Fruit fly (Drosophila melanogaster) whole organism, prepupa: ENCODE measurements around the gene BBS5.

Experiments
- CG10631 ChIP-seq: fragments of 200-800 bp; sonication (Bioruptor generic); optimal IDR thresholded peaks from 2 replicates; lab custom pipeline; 2016; ENCODE audit warnings: missing biosample characterization, missing genetic modification characterization
- CG11762 ChIP-seq: fragments of 200-800 bp; sonication (Bioruptor generic); optimal IDR thresholded peaks from 3 replicates; lab custom pipeline; 2016; ENCODE audit warnings: missing biosample characterization, missing genetic modification characterization; ENCODE audit not compliant: insufficient read depth
- CG32006 ChIP-seq: fragments of 200-800 bp; sonication (Bioruptor generic); optimal IDR thresholded peaks from 3 replicates; lab custom pipeline; 2017; ENCODE audit warnings: missing biosample characterization, mild to moderate bottlenecking, missing genetic modification characterization
- CG7368 ChIP-seq: fragments of 200-800 bp; sonication (Bioruptor generic); optimal IDR thresholded peaks from 3 replicates; lab custom pipeline; 2016; ENCODE audit warnings: missing biosample characterization, missing genetic modification characterization
- CG8119 ChIP-seq: fragments of 200-800 bp; sonication (Bioruptor generic); IDR thresholded peaks from 3 replicates; pipeline ENCODE4 v1.3.6; 2022; ENCODE audit warnings: missing biosample characterization, missing genetic modification characterization
- CG9139 ChIP-seq: fragments of 200-800 bp; sonication (Bioruptor generic); optimal IDR thresholded peaks from 3 replicates; lab custom pipeline; 2017; ENCODE audit warnings: missing biosample characterization, mild to moderate bottlenecking, missing genetic modification characterization
- Ets96B ChIP-seq: fragments of 200-800 bp; optimal IDR thresholded peaks from 2 replicates; lab custom pipeline; 2019; ENCODE audit warnings: missing biosample characterization, mild to moderate bottlenecking, missing genetic modification characterization, moderate library complexity
- Hr39 ChIP-seq: fragments of 200-800 bp; sonication (Bioruptor generic); optimal IDR thresholded peaks from 2 replicates; lab custom pipeline; 2016; ENCODE audit warnings: missing biosample characterization, missing genetic modification characterization
- Sox15 ChIP-seq: fragments of 200-800 bp; sonication (Bioruptor generic); optimal IDR thresholded peaks from 3 replicates; lab custom pipeline; 2016; ENCODE audit warnings: missing biosample characterization, missing genetic modification characterization
- achi ChIP-seq: fragments of 200-800 bp; sonication (Bioruptor generic); optimal IDR thresholded peaks from 3 replicates; lab custom pipeline; 2016; ENCODE audit warnings: missing biosample characterization, missing genetic modification characterization
- acj6 ChIP-seq: fragments of 200-800 bp; sonication (Bioruptor generic); optimal IDR thresholded peaks from 3 replicates; lab custom pipeline; 2016; ENCODE audit warnings: missing biosample characterization, missing genetic modification characterization
- cyc ChIP-seq: fragments of 200-800 bp; sonication (Bioruptor generic); optimal IDR thresholded peaks from 3 replicates; lab custom pipeline; 2016; ENCODE audit warnings: missing biosample characterization, missing genetic modification characterization
- dac ChIP-seq: fragments of 200-800 bp; sonication (Bioruptor generic); optimal IDR thresholded peaks from 2 replicates; lab custom pipeline; 2017; ENCODE audit warnings: missing biosample characterization, mild to moderate bottlenecking, missing genetic modification characterization
- esn ChIP-seq: fragments of 200-800 bp; sonication (Bioruptor generic); optimal IDR thresholded peaks from 2 replicates; lab custom pipeline; 2016; ENCODE audit warnings: missing biosample characterization, mild to moderate bottlenecking, missing genetic modification characterization, moderate library complexity
- fd59A ChIP-seq: fragments of 200-800 bp; sonication (Bioruptor generic); optimal IDR thresholded peaks from 2 replicates; lab custom pipeline; 2017; ENCODE audit warnings: missing biosample characterization, mild to moderate bottlenecking, missing genetic modification characterization, missing genetic modification reagents
- fd85E ChIP-seq: fragments of 200-800 bp; sonication (Bioruptor generic); optimal IDR thresholded peaks from 3 replicates; lab custom pipeline; 2016; ENCODE audit warnings: missing biosample characterization, missing genetic modification characterization
- fkh ChIP-seq: fragments of 200-800 bp; sonication (Bioruptor generic); optimal IDR thresholded peaks from 3 replicates; lab custom pipeline; 2017; ENCODE audit warnings: missing biosample characterization, mild to moderate bottlenecking, missing genetic modification characterization, moderate library complexity
- lz ChIP-seq: fragments of 200-800 bp; sonication (Bioruptor generic); optimal IDR thresholded peaks from 3 replicates; lab custom pipeline; 2016; ENCODE audit warnings: missing biosample characterization, missing genetic modification characterization
- salr ChIP-seq, 2 experiments: fragments of 200-800 bp; sonication (Bioruptor generic); optimal IDR thresholded peaks; 3 replicates each; lab custom pipeline; 2016 to 2018; ENCODE audit warnings: missing biosample characterization in 2 of 2, missing genetic modification characterization in 2 of 2, mild to moderate bottlenecking in 1 of 2
- ss ChIP-seq, 2 experiments: fragments of 200-800 bp; sonication (Bioruptor generic); optimal IDR thresholded peaks; 2 replicates in 1 of 2; 3 replicates in 1 of 2; lab custom pipeline; 2017 to 2018; ENCODE audit warnings: mild to moderate bottlenecking in 2 of 2, missing biosample characterization in 2 of 2, missing genetic modification characterization in 2 of 2, moderate library complexity in 1 of 2
- svp ChIP-seq: fragments of 200-800 bp; sonication (Bioruptor generic); peaks from one replicate; lab custom pipeline; 2016; ENCODE audit warnings: missing biosample characterization, missing genetic modification characterization
- topi ChIP-seq: fragments of 200-800 bp; sonication (Bioruptor generic); optimal IDR thresholded peaks from 3 replicates; lab custom pipeline; 2016; ENCODE audit warnings: missing biosample characterization, missing genetic modification characterization

Gene BBS5

dm6 chr3R:4858018-4858417, 41.9 kb downstream of the BBS5 start:
- TF ChIP-seq svp (peak; percentile 31), fd85E (GFP tag; lab: Kevin White, UChicago) (no peak)

dm6 chr3R:4858508-4859275, 42.6 kb downstream of the BBS5 start:
- no peak for TF ChIP-seq dac (GFP tag; lab: Kevin White, UChicago)

- TF ChIP-seq salr (GFP tag; optimal IDR thresholded peaks at IDR 0.05; lab: Kevin White, UChicago): no peak
- TF ChIP-seq fkh (GFP tag; lab: Kevin White, UChicago): peak; percentile 59
Observed at dm6 chr3R:4861144-4861543, 45.0 kb downstream of the BBS5 start.

dm6 chr3R:4863825-4864224, 47.7 kb downstream of the BBS5 start:
- no peak for TF ChIP-seq lz (GFP tag; lab: Kevin White, UChicago)
- no peak for TF ChIP-seq Ets96B (tag; lab: Kevin White, UChicago)
- TF ChIP-seq CG32006 (GFP tag; lab: Kevin White, UChicago): no peak
- TF ChIP-seq fkh (GFP tag; lab: Kevin White, UChicago): peak; percentile 21
- no peak for TF ChIP-seq CG9139 (GFP tag; lab: Kevin White, UChicago)
- TF ChIP-seq topi (GFP tag; lab: Kevin White, UChicago): no peak
- no peak for TF ChIP-seq CG7368 (GFP tag; lab: Kevin White, UChicago)
- TF ChIP-seq CG8119 (GFP tag; lab: Robert Waterston, UW): no peak

dm6 chr3R:4864901-4865601, 48.9 kb downstream of the BBS5 start:
- TF ChIP-seq fd59A (GFP tag; lab: Kevin White, UChicago): no peak
- no peak for TF ChIP-seq CG10631 (GFP tag; lab: Kevin White, UChicago)
- peak; percentile 18 for TF ChIP-seq svp
- peak; percentile 0 for TF ChIP-seq fkh (GFP tag; lab: Kevin White, UChicago)
- TF ChIP-seq, all 60 proteins: peak for 2

- no peak for TF ChIP-seq ss (GFP tag; optimal IDR thresholded peaks at IDR 0.05; lab: Kevin White, UChicago)
- no peak for TF ChIP-seq Sox15 (GFP tag; lab: Kevin White, UChicago)
- peak; percentile 58 for TF ChIP-seq svp
- no peak for TF ChIP-seq dac (GFP tag; lab: Kevin White, UChicago)
- TF ChIP-seq cyc (GFP tag; lab: Kevin White, UChicago): no peak
- no peak for TF ChIP-seq CG11762 (GFP tag; lab: Kevin White, UChicago)
- no peak for TF ChIP-seq Hr39 (GFP tag; lab: Kevin White, UChicago)
- no peak for TF ChIP-seq acj6 (GFP tag; lab: Kevin White, UChicago)
Observed at dm6 chr3R:4866073-4866472, 50.0 kb downstream of the BBS5 start.

dm6 chr3R:4866916-4867315, 50.8 kb downstream of the BBS5 start:
- no peak for TF ChIP-seq esn (GFP tag; lab: Kevin White, UChicago)
- no peak for TF ChIP-seq achi
- no peak for TF ChIP-seq svp
